Worm (Caenorhabditis elegans) whole organism, mixed stage, embryonic: ENCODE results near the gene ilys-4.
A peak's percentile ranks its signal among the peaks of the same experiment; 100 is the strongest.

Experiments
- M03D4.4 ChIP-seq: sonication (generic microtip); optimal IDR thresholded peaks from 2 replicates; lab custom pipeline; 2017; ENCODE audit warnings: mild to moderate bottlenecking, missing genetic modification characterization, missing compliant biosample characterization
- blmp-1 ChIP-seq: fragments of 150-350 bp; optimal IDR thresholded peaks from 2 replicates; lab custom pipeline; 2014; ENCODE audit warnings: missing biosample characterization, missing genetic modification characterization
- ceh-39 ChIP-seq: fragments of 150-350 bp; optimal IDR thresholded peaks from 2 replicates; lab custom pipeline; 2014; ENCODE audit warnings: missing biosample characterization, missing genetic modification characterization
- drap-1 ChIP-seq: fragments of 200-800 bp; sonication (Bioruptor generic); optimal IDR thresholded peaks from 3 replicates; lab custom pipeline; 2018; ENCODE audit warnings: mild to moderate bottlenecking, missing genetic modification characterization, missing compliant biosample characterization
- elt-1 ChIP-seq: sonication (generic microtip); optimal IDR thresholded peaks from 2 replicates; lab custom pipeline; 2017; ENCODE audit warnings: missing genetic modification characterization, mild to moderate bottlenecking, missing compliant biosample characterization, antibody characterized with exemption, moderate library complexity, borderline replicate concordance; ENCODE audit not compliant: insufficient read depth
- flh-1 ChIP-seq: fragments of 200-800 bp; sonication (Bioruptor generic); optimal IDR thresholded peaks from 2 replicates; lab custom pipeline; 2018; ENCODE audit warnings: mild to moderate bottlenecking, missing genetic modification characterization, moderate library complexity, missing compliant biosample characterization
- hlh-1 ChIP-seq: fragments of 150-350 bp; optimal IDR thresholded peaks from 2 replicates; lab custom pipeline; 2014; ENCODE audit warnings: missing biosample characterization, missing genetic modification reagents, missing genetic modification characterization
- lin-13 ChIP-seq: fragments of 150-350 bp; optimal IDR thresholded peaks from 2 replicates; lab custom pipeline; 2014; ENCODE audit warnings: missing biosample characterization, missing genetic modification characterization
- lin-32 ChIP-seq: fragments of 200-800 bp; sonication (Bioruptor generic); optimal IDR thresholded peaks from 2 replicates; lab custom pipeline; 2018; ENCODE audit warnings: mild to moderate bottlenecking, missing genetic modification characterization, missing compliant biosample characterization
- lsy-2 ChIP-seq: fragments of 150-350 bp; optimal IDR thresholded peaks from 2 replicates; lab custom pipeline; 2014; ENCODE audit warnings: missing biosample characterization, missing genetic modification characterization
- mab-5 ChIP-seq: fragments of 150-350 bp; optimal IDR thresholded peaks from 2 replicates; lab custom pipeline; 2014; ENCODE audit warnings: missing biosample characterization, missing genetic modification characterization
- mep-1 ChIP-seq: fragments of 150-350 bp; optimal IDR thresholded peaks from 2 replicates; lab custom pipeline; 2017; ENCODE audit warnings: missing biosample characterization, missing genetic modification reagents, missing genetic modification characterization, inconsistent platforms
- mls-2 ChIP-seq: sonication (generic microtip); optimal IDR thresholded peaks from 2 replicates; lab custom pipeline; 2016; ENCODE audit warnings: mild to moderate bottlenecking, missing genetic modification characterization, moderate library complexity, missing compliant biosample characterization
- nhr-237 ChIP-seq: fragments of 150-350 bp; optimal IDR thresholded peaks from 2 replicates; lab custom pipeline; 2014; ENCODE audit warnings: missing biosample characterization, missing genetic modification characterization
- nhr-28 ChIP-seq: fragments of 150-350 bp; optimal IDR thresholded peaks from 2 replicates; lab custom pipeline; 2014; ENCODE audit warnings: missing biosample characterization, missing genetic modification characterization
- nhr-76 ChIP-seq: sonication (generic microtip); optimal IDR thresholded peaks from 2 replicates; lab custom pipeline; 2017; ENCODE audit warnings: missing biosample characterization, missing genetic modification characterization
- pha-4 ChIP-seq: fragments of 150-350 bp; optimal IDR thresholded peaks from 2 replicates; lab custom pipeline; 2018; ENCODE audit warnings: missing biosample characterization, missing genetic modification reagents, missing genetic modification characterization
- sem-2 ChIP-seq: fragments of 200-800 bp; sonication (Bioruptor generic); optimal IDR thresholded peaks from 2 replicates; lab custom pipeline; 2018; ENCODE audit warnings: mild to moderate bottlenecking, missing genetic modification characterization, missing compliant biosample characterization
- snpc-4 ChIP-seq: fragments of 150-350 bp; optimal IDR thresholded peaks from 2 replicates; lab custom pipeline; 2014; ENCODE audit warnings: missing biosample characterization, missing genetic modification characterization
- sptf-1 ChIP-seq: sonication (generic microtip); optimal IDR thresholded peaks from 2 replicates; lab custom pipeline; 2017; ENCODE audit warnings: mild to moderate bottlenecking, missing genetic modification characterization, moderate library complexity, missing compliant biosample characterization
- tbx-8 ChIP-seq: fragments of 200-800 bp; sonication (Bioruptor generic); optimal IDR thresholded peaks from 2 replicates; lab custom pipeline; 2018; ENCODE audit warnings: mild to moderate bottlenecking, missing genetic modification characterization, moderate library complexity, missing compliant biosample characterization
- unc-120 ChIP-seq: sonication (generic microtip); optimal IDR thresholded peaks from 2 replicates; lab custom pipeline; 2017; ENCODE audit warnings: missing genetic modification characterization, missing compliant biosample characterization; ENCODE audit not compliant: poor library complexity, severe bottlenecking
- unc-39 ChIP-seq: fragments of 150-350 bp; optimal IDR thresholded peaks from 2 replicates; lab custom pipeline; 2014; ENCODE audit warnings: missing biosample characterization, missing genetic modification characterization
- unc-62 ChIP-seq: fragments of 150-350 bp; optimal IDR thresholded peaks from 2 replicates; lab custom pipeline; 2014; ENCODE audit warnings: missing biosample characterization, missing genetic modification reagents, missing genetic modification characterization
- zip-8 ChIP-seq: fragments of 150-350 bp; optimal IDR thresholded peaks from 2 replicates; lab custom pipeline; 2014; ENCODE audit warnings: missing biosample characterization, missing genetic modification characterization
- ztf-11 ChIP-seq: fragments of 150-350 bp; optimal IDR thresholded peaks from 2 replicates; lab custom pipeline; 2014; ENCODE audit warnings: missing biosample characterization, missing genetic modification characterization

The ilys-4 gene

ce11 chrIV:7868607-7869006 lies 28.7 kb downstream of the ilys-4 start, which contains the start of gene flp-10:
TSS of gene flp-10 (plus strand) at chrIV:7868907.
- TF ChIP-seq zip-8 (tag; lab: Kevin White, UChicago) (no peak), nhr-237 (tag; lab: Kevin White, UChicago) (no peak), ceh-39 (tag; lab: Kevin White, UChicago) (no peak), elt-1 (no peak), blmp-1 (tag; lab: Kevin White, UChicago) (no peak), lin-32 (GFP tag; lab: Kevin White, UChicago) (no peak), unc-120 (tag; lab: Kevin White, UChicago) (no peak), unc-39 (tag; lab: Kevin White, UChicago) (no peak)
- TF ChIP-seq, all 35 proteins: peak for 0

- TF ChIP-seq sptf-1 (no peak), flh-1 (GFP tag; lab: Kevin White, UChicago) (no peak), nhr-28 (tag; lab: Kevin White, UChicago) (no peak), lsy-2 (no peak), drap-1 (GFP tag; lab: Kevin White, UChicago) (no peak), mep-1 (no peak), unc-62 (no peak), sem-2 (GFP tag; lab: Kevin White, UChicago) (no peak), unc-120 (tag; lab: Kevin White, UChicago) (no peak), nhr-76 (no peak), mls-2 (tag; lab: Kevin White, UChicago) (no peak), tbx-8 (GFP tag; lab: Kevin White, UChicago) (no peak), ztf-11 (tag; lab: Kevin White, UChicago) (no peak), M03D4.4 (tag; lab: Kevin White, UChicago) (no peak), pha-4 (tag; lab: Kevin White, UChicago) (no peak), blmp-1 (tag; lab: Kevin White, UChicago) (no peak), hlh-1 (no peak)
Measured at ce11 chrIV:7851291-7851690, 46.1 kb downstream of the ilys-4 start.

- TF ChIP-seq lsy-2: no peak
- TF ChIP-seq mep-1: no peak
- no peak for TF ChIP-seq lin-13 (tag; lab: Kevin White, UChicago)
Measured at ce11 chrIV:7850329-7850728, 47.0 kb downstream of the ilys-4 start.

ce11 chrIV:7849235-7849634 lies 48.1 kb downstream of the ilys-4 start:
- no peak for TF ChIP-seq lin-13 (tag; lab: Kevin White, UChicago)
- TF ChIP-seq hlh-1: peak; percentile 91
- TF ChIP-seq, all 35 proteins: peak for 1

ce11 chrIV:7846386-7846785 lies 51.0 kb downstream of the ilys-4 start, which contains the start of gene C06A6.2:
TSS of gene C06A6.2 (plus strand) at chrIV:7846622.
- TF ChIP-seq snpc-4 (tag; lab: Kevin White, UChicago) (no peak), unc-62 (no peak), nhr-237 (tag; lab: Kevin White, UChicago) (no peak), sptf-1 (no peak), M03D4.4 (tag; lab: Kevin White, UChicago) (no peak), ceh-39 (tag; lab: Kevin White, UChicago) (no peak), mab-5 (tag; lab: Kevin White, UChicago) (no peak), mls-2 (tag; lab: Kevin White, UChicago) (no peak)
